Worm (Caenorhabditis elegans) whole organism, L4 larva: ENCODE data around the gene sru-1.

Source experiments
- T20F7.1 ChIP-seq: fragments of 200-800 bp; sonication (Bioruptor generic); optimal IDR thresholded peaks from 2 replicates; lab custom pipeline; 2018; ENCODE audit warnings: mild to moderate bottlenecking, missing genetic modification characterization, missing compliant biosample characterization
- T26A8.4 ChIP-seq: fragments of 200-800 bp; sonication (Bioruptor generic); IDR thresholded peaks from 2 replicates; pipeline ENCODE4 v1.3.6; 2022; ENCODE audit warnings: missing genetic modification characterization, missing compliant biosample characterization
- aha-1 ChIP-seq: fragments of 150-350 bp; peaks from one replicate; lab custom pipeline; 2014; ENCODE audit warnings: missing biosample characterization, missing genetic modification characterization
- aly-2 ChIP-seq: sonication (generic microtip); optimal IDR thresholded peaks from 2 replicates; lab custom pipeline; 2018; ENCODE audit warnings: missing biosample characterization, missing genetic modification characterization
- ama-1 ChIP-seq: fragments of 150-350 bp; optimal IDR thresholded peaks from 2 replicates; lab custom pipeline; 2014; ENCODE audit warnings: inconsistent platforms, mixed read lengths
- ceh-44 ChIP-seq: fragments of 200-800 bp; sonication (Bioruptor generic); IDR thresholded peaks from 2 replicates; pipeline ENCODE4 v1.3.6; 2022; ENCODE audit warnings: missing genetic modification reagents, missing genetic modification characterization, missing compliant biosample characterization
- ceh-82 ChIP-seq: sonication (generic microtip); optimal IDR thresholded peaks from 2 replicates; lab custom pipeline; 2017; ENCODE audit warnings: missing biosample characterization, missing genetic modification characterization
- cey-2 ChIP-seq: sonication (generic microtip); optimal IDR thresholded peaks from 3 replicates; lab custom pipeline; 2017; ENCODE audit warnings: missing genetic modification characterization, mild to moderate bottlenecking, missing compliant biosample characterization, antibody characterized with exemption, borderline replicate concordance; ENCODE audit not compliant: insufficient read depth
- daf-16 ChIP-seq, 3 experiments: sonication (generic microtip); optimal IDR thresholded peaks; 2 replicates each; lab custom pipeline; 2016 to 2017; ENCODE audit warnings: missing genetic modification characterization in 3 of 3, missing genetic modification reagents in 3 of 3, mild to moderate bottlenecking in 2 of 3, missing compliant biosample characterization in 2 of 3, missing biosample characterization in 1 of 3, moderate library complexity in 1 of 3
- daf-19 ChIP-seq: fragments of 200-800 bp; sonication (Bioruptor generic); conservative IDR thresholded peaks from 2 replicates; pipeline ENCODE4 v1.3.6; 2022; ENCODE audit warnings: missing genetic modification characterization, missing compliant biosample characterization
- dmd-6 ChIP-seq: fragments of 200-800 bp; sonication (Bioruptor generic); IDR thresholded peaks from 2 replicates; pipeline ENCODE4 v1.3.6; 2022; ENCODE audit warnings: missing genetic modification reagents, missing genetic modification characterization, missing compliant biosample characterization
- dve-1 ChIP-seq: sonication (generic microtip); optimal IDR thresholded peaks from 2 replicates; lab custom pipeline; 2017; ENCODE audit warnings: antibody characterized with exemption, mild to moderate bottlenecking, missing genetic modification characterization, missing compliant biosample characterization; ENCODE audit not compliant: insufficient read depth
- egl-27 ChIP-seq: sonication (generic microtip); optimal IDR thresholded peaks from 3 replicates; lab custom pipeline; 2017; ENCODE audit warnings: missing biosample characterization, missing genetic modification reagents, missing genetic modification characterization
- gei-8 ChIP-seq: fragments of 200-800 bp; sonication (Bioruptor generic); optimal IDR thresholded peaks from 2 replicates; lab custom pipeline; 2018; ENCODE audit warnings: mild to moderate bottlenecking, missing genetic modification characterization, missing compliant biosample characterization
- hlh-11 ChIP-seq: fragments of 200-800 bp; sonication (Bioruptor generic); optimal IDR thresholded peaks from 2 replicates; lab custom pipeline; 2018; ENCODE audit warnings: mild to moderate bottlenecking, missing genetic modification characterization, missing compliant biosample characterization
- hlh-30 ChIP-seq: sonication (generic microtip); optimal IDR thresholded peaks from 2 replicates; lab custom pipeline; 2017; ENCODE audit warnings: antibody characterized with exemption, mild to moderate bottlenecking, missing genetic modification characterization, missing compliant biosample characterization; ENCODE audit not compliant: insufficient read depth
- hmg-1.1 ChIP-seq: fragments of 200-800 bp; sonication (Bioruptor generic); IDR thresholded peaks from 2 replicates; pipeline ENCODE4 v1.3.6; 2022; ENCODE audit warnings: missing genetic modification reagents, missing genetic modification characterization, missing compliant biosample characterization
- jun-1 ChIP-seq: fragments of 150-350 bp; optimal IDR thresholded peaks from 2 replicates; lab custom pipeline; 2014; ENCODE audit warnings: missing biosample characterization, missing genetic modification reagents, missing genetic modification characterization
- lim-7 ChIP-seq: fragments of 200-800 bp; sonication (Bioruptor generic); IDR thresholded peaks from 2 replicates; pipeline ENCODE4 v1.3.6; 2022; ENCODE audit warnings: missing genetic modification characterization, missing compliant biosample characterization
- lir-3 ChIP-seq: sonication (generic microtip); optimal IDR thresholded peaks from 2 replicates; lab custom pipeline; 2016; ENCODE audit warnings: mild to moderate bottlenecking, missing genetic modification characterization, missing compliant biosample characterization
- lsy-2 ChIP-seq, 2 experiments: fragments of 150-350 bp in 1 of 2; sonication (generic microtip) in 1 of 2; optimal IDR thresholded peaks; 2 replicates each; lab custom pipeline; 2014 to 2017; ENCODE audit warnings: missing biosample characterization in 2 of 2, missing genetic modification characterization in 2 of 2
- madf-5 ChIP-seq, 2 experiments: fragments of 200-800 bp; sonication (Bioruptor generic); IDR thresholded peaks; 2 replicates each; pipeline ENCODE4 v1.3.6; 2022; ENCODE audit warnings: missing compliant biosample characterization in 2 of 2, missing genetic modification characterization in 2 of 2
- mep-1 ChIP-seq: fragments of 150-350 bp; sonication (generic microtip); optimal IDR thresholded peaks from 3 replicates; lab custom pipeline; 2014; ENCODE audit warnings: missing biosample characterization, missing genetic modification characterization
- mxl-3 ChIP-seq: fragments of 200-800 bp; sonication (Bioruptor generic); optimal IDR thresholded peaks from 2 replicates; lab custom pipeline; 2018; ENCODE audit warnings: mild to moderate bottlenecking, missing genetic modification characterization, missing compliant biosample characterization
- nhr-237 ChIP-seq: sonication (generic microtip); optimal IDR thresholded peaks from 2 replicates; lab custom pipeline; 2017; ENCODE audit warnings: missing biosample characterization, missing genetic modification characterization
- nhr-25 ChIP-seq: sonication (generic microtip); optimal IDR thresholded peaks from 2 replicates; lab custom pipeline; 2017; ENCODE audit warnings: missing genetic modification characterization, mild to moderate bottlenecking, missing compliant biosample characterization, antibody characterized with exemption, moderate library complexity, borderline replicate concordance; ENCODE audit not compliant: insufficient read depth
- nhr-28 ChIP-seq: fragments of 150-350 bp; optimal IDR thresholded peaks from 2 replicates; lab custom pipeline; 2014; ENCODE audit warnings: missing biosample characterization, missing genetic modification characterization
- nhr-48 ChIP-seq: sonication (generic microtip); optimal IDR thresholded peaks from 2 replicates; lab custom pipeline; 2016; ENCODE audit warnings: mild to moderate bottlenecking, missing genetic modification characterization, missing compliant biosample characterization
- nhr-6 ChIP-seq: fragments of 150-350 bp; optimal IDR thresholded peaks from 2 replicates; lab custom pipeline; 2014; ENCODE audit warnings: missing biosample characterization, missing genetic modification characterization
- nhr-77 ChIP-seq: fragments of 150-350 bp; optimal IDR thresholded peaks from 2 replicates; lab custom pipeline; 2014; ENCODE audit warnings: missing biosample characterization, missing genetic modification characterization
- set-16 ChIP-seq: fragments of 200-800 bp; sonication (Bioruptor generic); IDR thresholded peaks from 2 replicates; pipeline ENCODE4 v1.3.6; 2022; ENCODE audit warnings: missing genetic modification reagents, missing genetic modification characterization, missing compliant biosample characterization
- spr-3 ChIP-seq: fragments of 200-800 bp; sonication (Bioruptor generic); optimal IDR thresholded peaks from 2 replicates; lab custom pipeline; 2018; ENCODE audit warnings: mild to moderate bottlenecking, missing genetic modification characterization, missing compliant biosample characterization
- tag-97 ChIP-seq: fragments of 200-800 bp; sonication (Bioruptor generic); IDR thresholded peaks from 2 replicates; pipeline ENCODE4 v1.3.6; 2022; ENCODE audit warnings: missing genetic modification characterization, missing compliant biosample characterization
- unc-62 ChIP-seq, 3 experiments: fragments of 150-350 bp in 1 of 3; sonication (generic microtip); optimal IDR thresholded peaks in 2 of 3; peaks in 1 of 3; 1 replicate in 1 of 3; 2 replicates in 2 of 3; lab custom pipeline; 2014 to 2017; ENCODE audit warnings: missing biosample characterization in 3 of 3, missing genetic modification characterization in 3 of 3, missing genetic modification reagents in 3 of 3, missing genotype in 1 of 3

The sru-1 gene

DNA sequence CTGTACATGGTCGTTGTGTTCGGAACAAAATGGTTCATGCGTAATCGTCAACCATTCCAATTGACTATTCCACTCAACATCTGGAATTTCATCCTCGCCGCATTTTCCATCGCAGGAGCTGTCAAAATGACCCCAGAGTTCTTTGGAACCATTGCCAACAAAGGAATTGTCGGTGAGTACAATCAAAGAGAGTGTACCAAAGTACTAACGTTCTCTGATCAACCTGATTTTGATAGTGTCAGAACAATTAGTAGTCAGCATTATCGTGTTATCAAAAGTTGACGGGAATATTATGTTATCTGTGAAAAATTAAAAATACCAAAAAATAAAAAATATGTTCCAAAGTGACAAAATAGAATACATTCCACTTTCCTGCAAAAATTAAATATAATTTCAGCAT lies 38.6 kb downstream of the sru-1 start (continued):
- TF ChIP-seq ceh-44 (GFP tag; lab: Robert Waterston, UW) = no peak
- TF ChIP-seq cey-2 (tag; lab: Kevin White, UChicago) = no peak
- TF ChIP-seq dmd-6 = peak; percentile 38; the same call in 1 of the 2 replicates
- TF ChIP-seq daf-16 (GFP tag; optimal IDR thresholded peaks at IDR 0.05; lab: Kevin White, UChicago) = no peak
- TF ChIP-seq daf-16 (tag; optimal IDR thresholded peaks at IDR 0.05; lab: Kevin White, UChicago) = peak; percentile 15
- peak; percentile 52 for TF ChIP-seq hlh-11
- TF ChIP-seq nhr-6 (tag; lab: Kevin White, UChicago) = peak; percentile 9
- peak; percentile 47 for TF ChIP-seq T20F7.1 (GFP tag; lab: Kevin White, UChicago)
- TF ChIP-seq madf-5 (GFP tag; IDR thresholded peaks at IDR 0.05; lab: Robert Waterston, UW) = 0 out of 4 replicates have a peak, but pooled peaks of 1 of the 2 experiments have one; percentile 36
- no peak for TF ChIP-seq lir-3 (tag; lab: Kevin White, UChicago)
- no peak for TF ChIP-seq jun-1 (tag; lab: Kevin White, UChicago)

- TF ChIP-seq daf-19 (GFP tag; lab: Robert Waterston, UW) = no peak
Observed at ce11 chrIV:9529647-9530046, 41.2 kb downstream of the sru-1 start, which contains the start of gene elo-7. TSS of gene elo-7 (plus strand) at chrIV:9529947.

DNA sequence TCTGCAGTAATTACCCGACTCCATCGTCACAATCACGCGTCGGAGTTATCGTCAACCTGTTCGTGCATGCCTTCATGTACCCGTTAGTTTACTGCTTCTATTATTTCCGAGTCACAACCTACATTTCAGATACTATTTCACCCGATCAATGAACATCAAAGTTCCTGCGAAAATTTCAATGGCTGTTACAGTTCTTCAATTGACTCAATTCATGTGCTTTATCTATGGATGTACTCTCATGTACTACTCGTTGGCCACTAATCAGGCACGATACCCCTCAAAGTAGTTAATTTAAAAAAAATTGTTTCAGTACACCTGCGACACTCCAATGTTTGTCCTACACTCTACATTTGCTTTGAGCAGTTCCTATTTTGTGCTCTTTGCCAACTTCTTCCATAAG lies 42.4 kb downstream of the sru-1 start:
- TF ChIP-seq set-16 (GFP tag; lab: Robert Waterston, UW) (no peak), jun-1 (tag; lab: Kevin White, UChicago) (no peak), aha-1 (tag; lab: Kevin White, UChicago) (peak; percentile 97), nhr-237 (tag; lab: Kevin White, UChicago) (no peak), T26A8.4 (GFP tag; lab: Robert Waterston, UW) (peak; percentile 26; the same call in 1 of the 2 replicates), unc-62 (GFP tag; optimal IDR thresholded peaks at IDR 0.05 in 1 of 2; lab: Kevin White, UChicago) (peak in 1 of 2 experiments; percentile 39), unc-62 (tag; optimal IDR thresholded peaks at IDR 0.05; lab: Kevin White, UChicago) (no peak), spr-3 (peak; percentile 55), mep-1 (tag; lab: Kevin White, UChicago) (peak; percentile 35), ama-1 (peak; percentile 20), nhr-25 (tag; lab: Kevin White, UChicago) (peak; percentile 36), hmg-1.1 (no peak), nhr-48 (tag; lab: Kevin White, UChicago) (no peak), gei-8 (GFP tag; lab: Kevin White, UChicago) (no peak), lim-7 (GFP tag; lab: Robert Waterston, UW) (0 out of 2 replicates have a peak, but pooled peaks have one; percentile 14)

DNA sequence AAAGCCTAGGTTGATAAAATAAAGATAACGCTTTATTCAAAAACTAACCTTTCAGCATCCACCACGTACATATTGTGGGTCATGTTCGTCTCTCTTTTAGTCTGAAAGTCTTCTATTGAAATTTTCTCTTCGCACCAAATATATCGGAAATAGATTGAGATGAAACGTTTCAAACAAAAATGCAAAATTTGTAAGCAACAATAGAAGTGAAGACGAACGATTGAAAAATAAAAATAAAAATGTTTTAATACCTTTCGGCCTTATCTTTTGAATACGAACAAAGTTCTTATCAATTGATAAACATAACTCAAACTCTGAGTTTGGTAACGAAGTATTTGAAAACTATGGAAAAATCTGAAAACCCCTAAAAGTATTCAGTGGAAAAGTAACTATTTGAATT lies 44.7 kb downstream of the sru-1 start, which contains the start of gene F56H11.2:
TSS of gene F56H11.2 (minus strand) at position 101 of the 400 bp plus-strand sequence.
- TF ChIP-seq spr-3 (no peak), daf-16 (GFP tag; optimal IDR thresholded peaks at IDR 0.05; lab: Kevin White, UChicago) (no peak), daf-16 (tag; optimal IDR thresholded peaks at IDR 0.05; lab: Kevin White, UChicago) (peak; percentile 20)

ce11 chrIV:9534342-9534741 lies 45.9 kb downstream of the sru-1 start:
- TF ChIP-seq nhr-25 (tag; lab: Kevin White, UChicago) (peak; percentile 49), nhr-28 (tag; lab: Kevin White, UChicago) (peak; percentile 59), T20F7.1 (GFP tag; lab: Kevin White, UChicago) (no peak), dve-1 (tag; lab: Kevin White, UChicago) (peak; percentile 63), ceh-82 (no peak), hlh-30 (tag; lab: Kevin White, UChicago) (peak; percentile 89), egl-27 (tag; lab: Kevin White, UChicago) (no peak), unc-62 (GFP tag; optimal IDR thresholded peaks at IDR 0.05 in 1 of 2; lab: Kevin White, UChicago) (peak in 1 of 2 experiments; percentile 93), unc-62 (tag; optimal IDR thresholded peaks at IDR 0.05; lab: Kevin White, UChicago) (no peak), ceh-44 (GFP tag; lab: Robert Waterston, UW) (no peak), tag-97 (GFP tag; lab: Robert Waterston, UW) (no peak), aly-2 (tag; lab: Kevin White, UChicago) (no peak), nhr-77 (tag; lab: Kevin White, UChicago) (peak; percentile 21), mxl-3 (GFP tag; lab: Kevin White, UChicago) (peak; percentile 10), lsy-2 (tag; optimal IDR thresholded peaks at IDR 0.05; lab: Kevin White, UChicago) (no peak), hlh-11 (peak; percentile 32), mep-1 (tag; lab: Kevin White, UChicago) (peak; percentile 58)
- TF ChIP-seq, all 104 proteins: peak for 9
